Fruit fly (Drosophila melanogaster): ENCODE measurements around the gene CG7394.

The CG7394 gene

DNA sequence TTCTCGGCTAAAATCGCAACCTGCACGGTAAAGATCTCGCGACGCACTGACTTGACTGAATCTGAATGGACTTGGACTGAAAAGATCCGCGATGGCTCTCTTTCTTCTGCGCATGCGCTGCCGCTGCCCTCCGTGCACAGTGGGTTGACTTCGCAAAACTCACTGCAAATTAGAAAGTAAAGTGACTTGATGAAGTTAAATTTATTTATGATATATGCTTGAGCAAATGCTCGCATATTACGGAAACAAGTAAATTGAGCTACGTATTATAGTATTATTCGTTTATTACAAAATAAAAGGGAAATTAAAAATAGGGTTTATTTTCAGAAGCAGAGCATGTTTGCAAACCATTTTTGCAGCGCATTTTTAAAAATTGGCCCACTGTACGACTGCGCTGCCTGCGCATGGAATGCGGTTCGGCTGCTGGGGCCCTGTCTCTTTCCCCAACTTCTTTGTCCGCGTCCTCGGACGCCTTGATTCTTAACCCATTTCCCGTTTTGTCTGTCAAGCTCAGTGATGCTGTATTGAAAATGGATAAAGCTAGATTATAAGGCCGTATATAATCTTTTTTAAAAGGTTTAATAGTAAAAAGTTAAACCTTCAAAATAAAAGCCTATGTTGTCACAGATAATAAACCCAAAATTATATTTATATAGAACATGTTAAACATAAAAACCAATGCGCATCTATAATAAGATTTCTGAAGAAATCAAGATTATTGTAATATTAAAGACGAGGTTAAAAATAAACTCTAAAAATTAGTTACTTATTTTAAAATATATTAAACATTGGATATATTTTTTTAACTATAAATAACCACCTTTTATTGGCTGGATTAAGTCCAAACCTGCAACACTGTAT is 26.2 kb downstream of the CG7394 start, which contains the start of gene rt (continued):
- TF ChIP-seq ttk (GFP tag; IDR thresholded peaks at IDR 0.05) (no peak), CG8290 (GFP tag; optimal IDR thresholded peaks at IDR 0.05) (peak; percentile 25), CG8290 (tag; optimal IDR thresholded peaks at IDR 0.05) (no peak), fd3F (GFP tag; optimal IDR thresholded peaks at IDR 0.05) (no peak), sisA (GFP tag; IDR thresholded peaks at IDR 0.05) (peak; percentile 63), CG16779 (GFP tag; IDR thresholded peaks at IDR 0.05) (no peak), CG4617 (GFP tag; optimal IDR thresholded peaks at IDR 0.05; ENCODE audit: borderline replicate concordance) (no peak), Taf1 (GFP tag; IDR thresholded peaks at IDR 0.05) (no peak), ftz-f1 (GFP tag; optimal IDR thresholded peaks at IDR 0.05) (no peak), CG6813 (GFP tag; optimal IDR thresholded peaks at IDR 0.05) (peak; percentile 29), CG1233 (GFP tag; optimal IDR thresholded peaks at IDR 0.05) (peak; percentile 22), esg (GFP tag; conservative IDR thresholded peaks at IDR 0.05) (peak; percentile 61), Lpt (GFP tag; optimal IDR thresholded peaks at IDR 0.05) (no peak), ranshi (GFP tag; IDR thresholded peaks at IDR 0.05) (no peak; the same call in 1 of the 2 replicates), CG8765 (GFP tag; IDR thresholded peaks at IDR 0.05) (no peak), mirr (GFP tag; optimal IDR thresholded peaks at IDR 0.05) (no peak), dmrt11E (tag; optimal IDR thresholded peaks at IDR 0.05) (peak; percentile 83), Scr (GFP tag; IDR thresholded peaks at IDR 0.05; ENCODE audit: partially characterized antibody) (no peak), al (GFP tag; IDR thresholded peaks at IDR 0.05) (peak; percentile 38; the same call in 1 of the 2 replicates), CG8089 (GFP tag; optimal IDR thresholded peaks at IDR 0.05) (no peak), Ets65A (GFP tag) (peak; percentile 23), Max (GFP tag; optimal IDR thresholded peaks at IDR 0.05) (peak; percentile 29), CG6689 (GFP tag; IDR thresholded peaks at IDR 0.05) (no peak; the same call in 1 of the 2 replicates), CG18262 (tag; optimal IDR thresholded peaks at IDR 0.05) (peak; percentile 80), CG11093 (GFP tag; IDR thresholded peaks at IDR 0.05) (peak; percentile 71; the same call in 2 of the 3 replicates), Asciz (GFP tag; optimal IDR thresholded peaks at IDR 0.05) (peak; percentile 24), CG11247 (GFP tag; IDR thresholded peaks at IDR 0.05) (no peak), maf-S (GFP tag; optimal IDR thresholded peaks at IDR 0.05) (no peak), CG2889 (GFP tag; IDR thresholded peaks at IDR 0.05) (no peak), crp (GFP tag; optimal IDR thresholded peaks at IDR 0.05) (no peak), lbe (GFP tag; optimal IDR thresholded peaks at IDR 0.05) (peak; percentile 26), nau (GFP tag; optimal IDR thresholded peaks at IDR 0.05) (peak; percentile 33), az2 (GFP tag; optimal IDR thresholded peaks at IDR 0.05) (peak; percentile 35), CG12744 (GFP tag; optimal IDR thresholded peaks at IDR 0.05) (no peak), zfh2 (GFP tag; optimal IDR thresholded peaks at IDR 0.05) (no peak), CG18619 (GFP tag; optimal IDR thresholded peaks at IDR 0.05) (peak; percentile 33), croc (GFP tag; conservative IDR thresholded peaks at IDR 0.05) (peak; percentile 62), CG4404 (GFP tag; IDR thresholded peaks at IDR 0.05) (peak; percentile 44), CG9609 (GFP tag; optimal IDR thresholded peaks at IDR 0.05) (no peak), Fer2 (tag; optimal IDR thresholded peaks at IDR 0.05) (no peak), CG34422 (GFP tag; IDR thresholded peaks at IDR 0.05) (peak; percentile 28; the same call in 1 of the 3 replicates), Lhr (GFP tag; optimal IDR thresholded peaks at IDR 0.05) (peak; percentile 27), CG3847 (GFP tag; IDR thresholded peaks at IDR 0.05) (peak; percentile 36; the same call in 1 of the 2 replicates), CG13296 (GFP tag; optimal IDR thresholded peaks at IDR 0.05) (peak; percentile 29), vnd (GFP tag; IDR thresholded peaks at IDR 0.05; ENCODE audit: partially characterized antibody) (no peak), fd96Cb (tag; optimal IDR thresholded peaks at IDR 0.05) (peak; percentile 60), CG33213 (GFP tag; optimal IDR thresholded peaks at IDR 0.05) (peak; percentile 4), corto (GFP tag; optimal IDR thresholded peaks at IDR 0.05) (no peak), tup (GFP tag; optimal IDR thresholded peaks at IDR 0.05) (no peak), Bteb2 (GFP tag; optimal IDR thresholded peaks at IDR 0.05) (no peak)

Measured in whole organism, embryonic.